Worm (Caenorhabditis elegans) whole organism, L3 larva: ENCODE data around the gene doxa-1.

Source experiments
- ceh-16 ChIP-seq: sonication (generic microtip); optimal IDR thresholded peaks from 2 replicates; lab custom pipeline; 2017; ENCODE audit warnings: missing biosample characterization, missing genetic modification characterization
- ceh-28 ChIP-seq: fragments of 150-350 bp; optimal IDR thresholded peaks from 2 replicates; lab custom pipeline; 2014; ENCODE audit warnings: missing biosample characterization, missing genetic modification reagents, missing genetic modification characterization
- daf-12 ChIP-seq: fragments of 150-350 bp; optimal IDR thresholded peaks from 2 replicates; lab custom pipeline; 2014; ENCODE audit warnings: missing biosample characterization, missing genetic modification reagents, missing genetic modification characterization
- jun-1 ChIP-seq: fragments of 150-350 bp; optimal IDR thresholded peaks from 2 replicates; lab custom pipeline; 2014; ENCODE audit warnings: missing biosample characterization, missing genetic modification reagents, missing genetic modification characterization
- mdl-1 ChIP-seq: fragments of 150-350 bp; optimal IDR thresholded peaks from 2 replicates; lab custom pipeline; 2014; ENCODE audit warnings: missing biosample characterization, missing genetic modification characterization
- nhr-12 ChIP-seq: fragments of 150-350 bp; optimal IDR thresholded peaks from 2 replicates; lab custom pipeline; 2014; ENCODE audit warnings: missing biosample characterization, missing genetic modification characterization
- snpc-4 ChIP-seq: fragments of 150-350 bp; optimal IDR thresholded peaks from 2 replicates; lab custom pipeline; 2014; ENCODE audit warnings: missing biosample characterization, missing genetic modification characterization
- unc-39 ChIP-seq: sonication (generic microtip); optimal IDR thresholded peaks from 4 replicates; lab custom pipeline; 2017; ENCODE audit warnings: missing biosample characterization, missing genetic modification characterization

ce11 chrIII:8605532-8605931 is 24.6 kb downstream of the doxa-1 start, which contains the start of gene C06E1.1:
- TF ChIP-seq daf-12 (no peak), ceh-28 (tag; lab: Kevin White, UChicago) (no peak), nhr-12 (tag; lab: Kevin White, UChicago) (no peak), unc-39 (tag; lab: Kevin White, UChicago) (no peak), mdl-1 (tag; lab: Kevin White, UChicago) (no peak), snpc-4 (tag; lab: Kevin White, UChicago) (no peak), jun-1 (no peak), ceh-16 (tag; lab: Kevin White, UChicago) (no peak)
